Fruit fly (Drosophila melanogaster) whole organism, embryonic: ENCODE measurements around the gene PGAP1.
A peak's percentile ranks its signal among the peaks of the same experiment; 100 is the strongest.

ENCODE experiments used
- Abd-B ChIP-seq: fragments of 200-800 bp; sonication (Bioruptor generic); optimal IDR thresholded peaks from 2 replicates; lab custom pipeline; 2018; ENCODE audit warnings: missing biosample characterization, mild to moderate bottlenecking, missing genetic modification characterization, moderate library complexity
- Bgb ChIP-seq: fragments of 200-800 bp; sonication (Bioruptor generic); IDR thresholded peaks from 2 replicates; pipeline ENCODE4 v1.3.6; 2022; ENCODE audit warnings: missing biosample characterization, missing genetic modification characterization; ENCODE audit not compliant: partially characterized antibody
- CG11247 ChIP-seq: fragments of 200-800 bp; sonication (Bioruptor generic); IDR thresholded peaks from 2 replicates; pipeline ENCODE4 v1.3.6; 2022; ENCODE audit warnings: missing biosample characterization, missing genetic modification characterization
- CG14441 ChIP-seq: fragments of 200-800 bp; sonication (Bioruptor generic); IDR thresholded peaks from 2 replicates; pipeline ENCODE4 v1.3.6; 2022; ENCODE audit warnings: missing biosample characterization, missing genetic modification characterization
- CG1647 ChIP-seq: fragments of 200-800 bp; sonication (Bioruptor generic); optimal IDR thresholded peaks from 3 replicates; lab custom pipeline; 2016; ENCODE audit warnings: missing biosample characterization, missing genetic modification characterization
- CG16779 ChIP-seq: fragments of 200-800 bp; sonication (Bioruptor generic); IDR thresholded peaks from 2 replicates; pipeline ENCODE4 v1.3.6; 2022; ENCODE audit warnings: missing biosample characterization, missing genetic modification characterization
- CG17612 ChIP-seq: fragments of 200-800 bp; sonication (Bioruptor generic); IDR thresholded peaks from 2 replicates; pipeline ENCODE4 v1.3.6; 2022; ENCODE audit warnings: missing biosample characterization, missing genetic modification characterization
- CG18262 ChIP-seq: fragments of 200-800 bp; optimal IDR thresholded peaks from 3 replicates; lab custom pipeline; 2019; ENCODE audit warnings: missing biosample characterization, mild to moderate bottlenecking, missing genetic modification characterization, moderate library complexity
- CG2712 ChIP-seq: fragments of 200-800 bp; optimal IDR thresholded peaks from 3 replicates; lab custom pipeline; 2019; ENCODE audit warnings: missing biosample characterization, mild to moderate bottlenecking, missing genetic modification characterization, moderate library complexity
- CG2875 ChIP-seq: fragments of 200-800 bp; sonication (Bioruptor generic); optimal IDR thresholded peaks from 2 replicates; lab custom pipeline; 2017; ENCODE audit warnings: missing biosample characterization, mild to moderate bottlenecking, missing genetic modification characterization, missing genetic modification reagents
- CG34422 ChIP-seq: fragments of 200-800 bp; sonication (Bioruptor generic); IDR thresholded peaks from 3 replicates; pipeline ENCODE4 v1.3.6; 2022; ENCODE audit warnings: missing biosample characterization, missing genetic modification characterization
- CG42726 ChIP-seq: fragments of 200-800 bp; sonication (Bioruptor generic); IDR thresholded peaks from 2 replicates; pipeline ENCODE4 v1.3.6; 2022; ENCODE audit warnings: missing biosample characterization, missing genetic modification characterization; ENCODE audit not compliant: partially characterized antibody
- CG43689 ChIP-seq: fragments of 200-800 bp; sonication (Bioruptor generic); IDR thresholded peaks from 2 replicates; pipeline ENCODE4 v1.3.6; 2022; ENCODE audit warnings: missing biosample characterization, missing genetic modification characterization
- CG4404 ChIP-seq: fragments of 200-800 bp; sonication (Bioruptor generic); IDR thresholded peaks from 2 replicates; pipeline ENCODE4 v1.3.6; 2022; ENCODE audit warnings: missing biosample characterization, missing genetic modification characterization
- CG4617 ChIP-seq: fragments of 200-800 bp; sonication (Bioruptor generic); optimal IDR thresholded peaks from 3 replicates; lab custom pipeline; 2016; ENCODE audit warnings: missing biosample characterization, missing genetic modification characterization, borderline replicate concordance
- CG4707 ChIP-seq: fragments of 200-800 bp; sonication (Bioruptor generic); optimal IDR thresholded peaks from 2 replicates; lab custom pipeline; 2018; ENCODE audit warnings: missing biosample characterization, mild to moderate bottlenecking, missing genetic modification characterization, moderate library complexity
- CG4820 ChIP-seq: fragments of 200-800 bp; sonication (Bioruptor generic); optimal IDR thresholded peaks from 3 replicates; lab custom pipeline; 2016; ENCODE audit warnings: missing biosample characterization, missing genetic modification characterization
- CG5953 ChIP-seq: fragments of 200-800 bp; sonication (Bioruptor generic); IDR thresholded peaks from 2 replicates; pipeline ENCODE4 v1.3.6; 2022; ENCODE audit warnings: missing biosample characterization, missing genetic modification characterization
- CG7357 ChIP-seq: fragments of 200-800 bp; sonication (Bioruptor generic); IDR thresholded peaks from 3 replicates; pipeline ENCODE4 v1.3.6; 2022; ENCODE audit warnings: missing biosample characterization, missing genetic modification characterization
- CG9437 ChIP-seq: fragments of 200-800 bp; sonication (Bioruptor generic); optimal IDR thresholded peaks from 2 replicates; lab custom pipeline; 2018; ENCODE audit warnings: missing biosample characterization, mild to moderate bottlenecking, missing genetic modification characterization
- CG9932 ChIP-seq: fragments of 200-800 bp; sonication (Bioruptor generic); IDR thresholded peaks from 2 replicates; pipeline ENCODE4 v1.3.6; 2022; ENCODE audit warnings: missing biosample characterization, missing genetic modification characterization
- Chrac-16 ChIP-seq: fragments of 200-800 bp; sonication (Bioruptor generic); optimal IDR thresholded peaks from 3 replicates; lab custom pipeline; 2016; ENCODE audit warnings: missing biosample characterization, missing genetic modification characterization
- Dip2 ChIP-seq: fragments of 200-800 bp; sonication (Bioruptor generic); IDR thresholded peaks from 2 replicates; pipeline ENCODE4 v1.3.6; 2022; ENCODE audit warnings: missing biosample characterization, missing genetic modification characterization
- Doc2 ChIP-seq: fragments of 200-800 bp; sonication (Bioruptor generic); IDR thresholded peaks from 2 replicates; pipeline ENCODE4 v1.3.6; 2022; ENCODE audit warnings: missing biosample characterization, missing genetic modification characterization
- Elba2 ChIP-seq: fragments of 200-800 bp; sonication (Bioruptor generic); optimal IDR thresholded peaks from 3 replicates; lab custom pipeline; 2016; ENCODE audit warnings: missing biosample characterization, missing genetic modification characterization
- HLH54F ChIP-seq: fragments of 200-800 bp; sonication (Bioruptor generic); optimal IDR thresholded peaks from 3 replicates; lab custom pipeline; 2016; ENCODE audit warnings: missing biosample characterization, missing genetic modification characterization
- Hmx ChIP-seq: fragments of 200-800 bp; sonication (Bioruptor generic); optimal IDR thresholded peaks from 2 replicates; lab custom pipeline; 2016; ENCODE audit warnings: missing biosample characterization, missing genetic modification characterization
- Mes4 ChIP-seq: fragments of 200-800 bp; sonication (Bioruptor generic); optimal IDR thresholded peaks from 2 replicates; lab custom pipeline; 2016; ENCODE audit warnings: missing biosample characterization, missing genetic modification characterization
- NC2β ChIP-seq: fragments of 200-800 bp; sonication (Bioruptor generic); optimal IDR thresholded peaks from 2 replicates; lab custom pipeline; 2016; ENCODE audit warnings: missing biosample characterization, missing genetic modification characterization
- Pdp1 ChIP-seq, 2 experiments: fragments of 200-800 bp; sonication (Bioruptor generic); optimal IDR thresholded peaks; 3 replicates each; lab custom pipeline; 2016; ENCODE audit warnings: missing biosample characterization in 2 of 2, missing genetic modification characterization in 2 of 2, mild to moderate bottlenecking in 1 of 2, moderate library complexity in 1 of 2
- Rx ChIP-seq: fragments of 200-800 bp; sonication (Bioruptor generic); IDR thresholded peaks from 2 replicates; pipeline ENCODE4 v1.3.6; 2022; ENCODE audit warnings: missing biosample characterization, missing genetic modification characterization
- Six4 ChIP-seq: fragments of 200-800 bp; sonication (Bioruptor generic); optimal IDR thresholded peaks from 2 replicates; lab custom pipeline; 2016; ENCODE audit warnings: missing biosample characterization, missing genetic modification characterization
- Sry-β ChIP-seq: fragments of 200-800 bp; sonication (Bioruptor generic); optimal IDR thresholded peaks from 2 replicates; lab custom pipeline; 2018; ENCODE audit warnings: missing biosample characterization, mild to moderate bottlenecking, missing genetic modification characterization, moderate library complexity
- Ssrp ChIP-seq: fragments of 200-800 bp; sonication (Bioruptor generic); optimal IDR thresholded peaks from 2 replicates; lab custom pipeline; 2018; ENCODE audit warnings: missing biosample characterization, mild to moderate bottlenecking, missing genetic modification characterization, moderate library complexity
- Usf ChIP-seq: fragments of 200-800 bp; sonication (Bioruptor generic); optimal IDR thresholded peaks from 2 replicates; lab custom pipeline; 2017; ENCODE audit warnings: missing genotype, missing biosample characterization, missing genetic modification characterization
- ash1 ChIP-seq: fragments of 200-800 bp; sonication (Bioruptor generic); optimal IDR thresholded peaks from 2 replicates; lab custom pipeline; 2018; ENCODE audit warnings: missing biosample characterization, mild to moderate bottlenecking, missing genetic modification characterization
- bab2 ChIP-seq: fragments of 200-800 bp; sonication (Bioruptor generic); optimal IDR thresholded peaks from 2 replicates; lab custom pipeline; 2016; ENCODE audit warnings: missing biosample characterization, missing genetic modification characterization
- da ChIP-seq: fragments of 200-800 bp; sonication (Bioruptor generic); optimal IDR thresholded peaks from 2 replicates; lab custom pipeline; 2016; ENCODE audit warnings: missing biosample characterization, missing genetic modification characterization
- gcm ChIP-seq: fragments of 200-800 bp; sonication (Bioruptor generic); optimal IDR thresholded peaks from 2 replicates; lab custom pipeline; 2019; ENCODE audit warnings: missing biosample characterization, mild to moderate bottlenecking, missing genetic modification characterization, moderate library complexity
- grau ChIP-seq: fragments of 200-800 bp; optimal IDR thresholded peaks from 3 replicates; lab custom pipeline; 2019; ENCODE audit warnings: missing biosample characterization, mild to moderate bottlenecking, missing genetic modification characterization, moderate library complexity
- jumu ChIP-seq: fragments of 200-800 bp; sonication (Bioruptor generic); optimal IDR thresholded peaks from 3 replicates; lab custom pipeline; 2016; ENCODE audit warnings: missing biosample characterization, missing genetic modification characterization
- kay ChIP-seq: fragments of 200-800 bp; sonication (Bioruptor generic); optimal IDR thresholded peaks from 2 replicates; lab custom pipeline; 2016; ENCODE audit warnings: missing biosample characterization, missing genetic modification characterization
- klu ChIP-seq: fragments of 200-800 bp; sonication (Bioruptor generic); IDR thresholded peaks from 2 replicates; pipeline ENCODE4 v1.3.6; 2022; ENCODE audit warnings: missing biosample characterization, missing genetic modification characterization
- lov ChIP-seq, 2 experiments: fragments of 200-800 bp in 1 of 2; fragments of >200 bp in 1 of 2; sonication (Bioruptor generic) in 1 of 2; IDR thresholded peaks in 1 of 2; optimal IDR thresholded peaks in 1 of 2; 2 replicates in 1 of 2; 3 replicates in 1 of 2; pipeline versions ENCODE4 v1.3.6 to Lab custom; 2017 to 2022; ENCODE audit warnings: missing biosample characterization in 1 of 2, missing genetic modification characterization in 1 of 2
- maf-S ChIP-seq: fragments of 200-800 bp; sonication (Bioruptor generic); optimal IDR thresholded peaks from 2 replicates; lab custom pipeline; 2016; ENCODE audit warnings: missing biosample characterization, missing genetic modification characterization
- mirr ChIP-seq: fragments of 200-800 bp; sonication (Bioruptor generic); optimal IDR thresholded peaks from 3 replicates; lab custom pipeline; 2018; ENCODE audit warnings: missing biosample characterization, mild to moderate bottlenecking, missing genetic modification characterization
- run ChIP-seq: fragments of 200-800 bp; sonication (Bioruptor generic); optimal IDR thresholded peaks from 3 replicates; lab custom pipeline; 2018; ENCODE audit warnings: missing biosample characterization, mild to moderate bottlenecking, missing genetic modification characterization
- slp2 ChIP-seq: fragments of 200-800 bp; sonication (Bioruptor generic); optimal IDR thresholded peaks from 2 replicates; lab custom pipeline; 2016; ENCODE audit warnings: missing biosample characterization, missing genetic modification characterization
- so ChIP-seq: fragments of 200-800 bp; sonication (Bioruptor generic); IDR thresholded peaks from 3 replicates; pipeline ENCODE4 v1.3.6; 2022; ENCODE audit warnings: missing biosample characterization, missing genetic modification characterization
- tx ChIP-seq: fragments of 200-800 bp; sonication (Bioruptor generic); optimal IDR thresholded peaks from 2 replicates; lab custom pipeline; 2016; ENCODE audit warnings: missing biosample characterization, missing genetic modification characterization

PGAP1 gene

dm6 chrX:5672243-5673051 is 16.8 kb downstream of the PGAP1 start, which contains the start of gene RpL35 (continued):
- TF ChIP-seq da (GFP tag; lab: Kevin White, UChicago), result no peak
- TF ChIP-seq jumu (GFP tag; lab: Kevin White, UChicago), result peak; percentile 18
- TF ChIP-seq Hmx (GFP tag; lab: Kevin White, UChicago), result no peak
- TF ChIP-seq HLH54F (GFP tag; lab: Kevin White, UChicago), result peak; percentile 25
- peak; percentile 27; the same call in 1 of the 2 replicates for TF ChIP-seq CG11247 (GFP tag; lab: Robert Waterston, UW)
- TF ChIP-seq CG4404 (GFP tag; lab: Robert Waterston, UW), result no peak
- TF ChIP-seq CG1647 (GFP tag; lab: Kevin White, UChicago), result no peak
- TF ChIP-seq CG14441, result no peak
- no peak for TF ChIP-seq Ssrp (tag; lab: Kevin White, UChicago)
- no peak for TF ChIP-seq slp2 (GFP tag; lab: Kevin White, UChicago)
- no peak for TF ChIP-seq CG4707 (GFP tag; lab: Kevin White, UChicago)
- TF ChIP-seq Dip2 (GFP tag; lab: Robert Waterston, UW), result no peak
- TF ChIP-seq mirr, result peak; percentile 62
- peak; percentile 27 for TF ChIP-seq CG2712 (tag; lab: Kevin White, UChicago)
- no peak for TF ChIP-seq maf-S
- TF ChIP-seq ash1 (GFP tag; lab: Kevin White, UChicago), result peak; percentile 10
- no peak for TF ChIP-seq Usf
- no peak for TF ChIP-seq kay (GFP tag; lab: Kevin White, UChicago)
- TF ChIP-seq Doc2 (GFP tag; lab: Robert Waterston, UW), result no peak
- TF ChIP-seq CG7357 (GFP tag; lab: Robert Waterston, UW), result no peak
- TF ChIP-seq Mes4 (GFP tag; lab: Kevin White, UChicago), result peak; percentile 37
- TF ChIP-seq CG34422 (GFP tag; lab: Robert Waterston, UW), result peak; percentile 47; the same call in 1 of the 3 replicates
- no peak for TF ChIP-seq Abd-B (GFP tag; lab: Kevin White, UChicago)
- peak; percentile 29 for TF ChIP-seq gcm (GFP tag; lab: Kevin White, UChicago)
- TF ChIP-seq CG2875, result peak; percentile 26
- no peak for TF ChIP-seq so (GFP tag; lab: Robert Waterston, UW)
- TF ChIP-seq CG17612 (GFP tag; lab: Robert Waterston, UW), result no peak
- TF ChIP-seq Pdp1 (GFP tag; optimal IDR thresholded peaks at IDR 0.05; lab: Kevin White, UChicago), result peak; percentile 24 to 36
- TF ChIP-seq Six4 (GFP tag; lab: Kevin White, UChicago), result no peak
- TF ChIP-seq NC2β (GFP tag; lab: Kevin White, UChicago), result peak; percentile 69
- no peak for TF ChIP-seq CG43689 (GFP tag; lab: Robert Waterston, UW)
- TF ChIP-seq CG16779 (GFP tag; lab: Robert Waterston, UW), result no peak
- TF ChIP-seq Elba2 (GFP tag; lab: Kevin White, UChicago), result no peak
- no peak for TF ChIP-seq CG9437 (GFP tag; lab: Kevin White, UChicago)
- no peak for TF ChIP-seq CG4820
- peak; percentile 24; the same call in 1 of the 2 replicates for TF ChIP-seq CG9932
- TF ChIP-seq CG18262, result peak; percentile 36
- no peak for TF ChIP-seq tx (GFP tag; lab: Kevin White, UChicago)
- peak; percentile 2 for TF ChIP-seq run (tag; lab: Kevin White, UChicago)
- TF ChIP-seq bab2 (GFP tag; lab: Kevin White, UChicago), result peak; percentile 8
- no peak for TF ChIP-seq CG42726
- peak; percentile 60 for TF ChIP-seq CG4617 (GFP tag; lab: Kevin White, UChicago)
- peak; percentile 29; the same call in 1 of the 2 replicates for TF ChIP-seq Bgb (GFP tag; lab: Robert Waterston, UW)
- no peak for TF ChIP-seq lov (optimal IDR thresholded peaks at IDR 0.05; lab: Kevin White, UChicago)
- TF ChIP-seq lov (GFP tag; IDR thresholded peaks at IDR 0.05; lab: Robert Waterston, UW), result no peak
- TF ChIP-seq Sry-β (GFP tag; lab: Kevin White, UChicago), result no peak
- TF ChIP-seq Rx (GFP tag; lab: Robert Waterston, UW), result no peak
- no peak for TF ChIP-seq CG5953 (GFP tag; lab: Robert Waterston, UW)
- TF ChIP-seq grau (tag; lab: Kevin White, UChicago), result peak; percentile 43
- no peak for TF ChIP-seq klu
- no peak for TF ChIP-seq Chrac-16
